Worm (Caenorhabditis elegans): ENCODE data around the gene Y48B6A.10.

Gene Y48B6A.10

ce11 chrII:14214109-14214508, at the start of gene Y48B6A.10:
Gene Y48B6A.10 (plus strand): TSS chrII:14214409.
- TF ChIP-seq hlh-11 (tag; optimal IDR thresholded peaks at IDR 0.05) (no peak), egl-27 (tag; optimal IDR thresholded peaks at IDR 0.05) (no peak), zip-11 (GFP tag; IDR thresholded peaks at IDR 0.05) (no peak), F49E8.2 (tag; optimal IDR thresholded peaks at IDR 0.05; ENCODE audit: borderline replicate concordance) (no peak), duxl-1 (tag; optimal IDR thresholded peaks at IDR 0.05; ENCODE audit: poor library complexity) (no peak), mes-2 (tag; optimal IDR thresholded peaks at IDR 0.05; ENCODE audit: poor library complexity, severe bottlenecking) (no peak), F37D6.2 (tag; optimal IDR thresholded peaks at IDR 0.05) (no peak), nhr-6 (tag; optimal IDR thresholded peaks at IDR 0.05) (no peak), mdl-1 (tag; optimal IDR thresholded peaks at IDR 0.05) (no peak), madf-9 (GFP tag; conservative IDR thresholded peaks at IDR 0.05) (no peak), nhr-111 (GFP tag; optimal IDR thresholded peaks at IDR 0.05) (no peak)

DNA sequence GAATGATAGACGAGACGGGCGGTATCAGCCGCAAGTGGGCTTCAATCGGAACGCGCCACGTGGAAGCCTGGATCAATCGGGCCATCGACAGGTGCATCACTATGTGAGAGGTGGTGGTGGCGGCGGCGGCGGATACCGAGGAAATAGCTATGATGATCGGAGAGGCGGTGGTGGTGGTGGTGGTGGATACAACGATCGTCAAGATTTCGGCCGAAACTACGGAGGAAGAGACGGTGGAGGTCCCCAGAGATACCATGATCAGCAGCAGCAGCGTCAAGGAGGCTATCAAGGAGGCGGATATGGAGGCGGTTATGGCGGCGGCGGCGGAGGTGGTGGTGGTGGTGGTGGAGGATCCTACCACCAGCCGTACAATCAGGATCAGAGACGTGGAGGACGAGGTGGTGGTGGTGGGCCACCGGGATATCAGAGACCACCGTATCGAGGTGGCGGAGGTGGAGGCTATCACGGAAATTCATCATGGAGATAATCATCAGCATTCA, 48.7 kb upstream of the Y48B6A.10 start:
- TF ChIP-seq egl-43 (GFP tag; IDR thresholded peaks at IDR 0.05) = 0 out of 2 replicates have a peak, but pooled peaks have one; percentile 36
- peak; percentile 23; the same call in 1 of the 2 replicates for TF ChIP-seq nhr-42 (GFP tag; IDR thresholded peaks at IDR 0.05)
- TF ChIP-seq set-16 (GFP tag; IDR thresholded peaks at IDR 0.05) = peak; percentile 91
- TF ChIP-seq unc-62 (GFP tag; optimal IDR thresholded peaks at IDR 0.05 in 1 of 2) = peak in 1 of 2 experiments; percentile 62
- TF ChIP-seq unc-62 (tag; optimal IDR thresholded peaks at IDR 0.05) = no peak
- no peak for TF ChIP-seq nhr-11 (tag; optimal IDR thresholded peaks at IDR 0.05)
- no peak for TF ChIP-seq duxl-1 (tag; optimal IDR thresholded peaks at IDR 0.05; ENCODE audit: poor library complexity)
- no peak for TF ChIP-seq ZK546.5 (tag; optimal IDR thresholded peaks at IDR 0.05)
- TF ChIP-seq unc-130 (GFP tag; optimal IDR thresholded peaks at IDR 0.05) = no peak

- no peak for TF ChIP-seq daf-8 (GFP tag; IDR thresholded peaks at IDR 0.05)
- peak; percentile 87 for TF ChIP-seq aha-1 (tag)
- TF ChIP-seq lin-29 (GFP tag; IDR thresholded peaks at IDR 0.05) = no peak
- TF ChIP-seq daf-16 (GFP tag; optimal IDR thresholded peaks at IDR 0.05) = no peak
- no peak for TF ChIP-seq daf-16 (tag; optimal IDR thresholded peaks at IDR 0.05)
Measured at ce11 chrII:14171558-14171957, 42.7 kb upstream of the Y48B6A.10 start, which contains the start of gene eat-2. Gene eat-2 (minus strand): TSS chrII:14171658.

DNA sequence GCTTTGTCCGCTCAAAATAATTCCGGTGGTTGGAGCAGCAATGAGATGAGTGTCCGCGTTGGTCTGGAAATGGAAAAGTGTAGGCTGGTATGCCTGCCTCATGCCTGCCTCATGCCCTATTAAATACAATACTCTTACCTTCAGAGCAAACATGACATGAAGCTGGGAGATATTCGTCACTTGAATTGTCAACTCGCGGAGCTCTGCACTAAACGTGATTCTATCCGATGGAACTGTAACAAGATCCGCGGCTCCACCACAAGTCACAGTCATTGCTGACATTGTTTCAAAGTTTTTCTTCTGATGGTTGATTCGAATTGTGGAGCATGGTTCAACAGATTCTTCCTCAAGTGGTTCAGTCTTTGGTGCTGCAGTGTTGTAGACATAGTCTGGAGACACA, 41.0 kb upstream of the Y48B6A.10 start:
- TF ChIP-seq unc-62 (GFP tag; optimal IDR thresholded peaks at IDR 0.05 in 1 of 2) (peak in 1 of 2 experiments; percentile 97), unc-62 (tag; optimal IDR thresholded peaks at IDR 0.05) (no peak), aha-1 (tag) (peak; percentile 95), unc-39 (tag; optimal IDR thresholded peaks at IDR 0.05) (no peak)

ce11 chrII:14175099-14175498, 39.1 kb upstream of the Y48B6A.10 start, which contains the start of gene Y48B6A.5:
Gene Y48B6A.5 (minus strand): TSS chrII:14175199.
- no peak for TF ChIP-seq nhr-11 (tag; optimal IDR thresholded peaks at IDR 0.05)
- no peak for TF ChIP-seq saeg-2 (GFP tag; IDR thresholded peaks at IDR 0.05)
- no peak for TF ChIP-seq dmd-6 (GFP tag; IDR thresholded peaks at IDR 0.05)
- no peak for TF ChIP-seq ceh-32 (tag; optimal IDR thresholded peaks at IDR 0.05; ENCODE audit: poor library complexity)
- no peak for TF ChIP-seq nhr-237 (tag; optimal IDR thresholded peaks at IDR 0.05)
- TF ChIP-seq daf-12 (tag; optimal IDR thresholded peaks at IDR 0.05) = no peak
- TF ChIP-seq egl-43 (GFP tag; IDR thresholded peaks at IDR 0.05) = no peak
- TF ChIP-seq aha-1 (tag) = no peak
- TF ChIP-seq dve-1 (tag; optimal IDR thresholded peaks at IDR 0.05; ENCODE audit: insufficient read depth) = no peak
- no peak for TF ChIP-seq dmd-8 (GFP tag; IDR thresholded peaks at IDR 0.05)
- TF ChIP-seq ztf-11 (tag; optimal IDR thresholded peaks at IDR 0.05) = no peak
- TF ChIP-seq lin-29 (GFP tag; IDR thresholded peaks at IDR 0.05) = no peak
- TF ChIP-seq pha-4 (GFP tag; IDR thresholded peaks at IDR 0.05) = no peak
- TF ChIP-seq pha-4 (tag; optimal IDR thresholded peaks at IDR 0.05) = no peak
- TF ChIP-seq zfp-3 (GFP tag; conservative IDR thresholded peaks at IDR 0.05) = no peak
- no peak for TF ChIP-seq nhr-77 (tag; optimal IDR thresholded peaks at IDR 0.05)
- no peak for TF ChIP-seq lsy-2 (tag; optimal IDR thresholded peaks at IDR 0.05)
- no peak for TF ChIP-seq attf-4 (tag; optimal IDR thresholded peaks at IDR 0.05)
- TF ChIP-seq Y105C5A.15 (GFP tag; IDR thresholded peaks at IDR 0.05) = no peak
- TF ChIP-seq T26A8.4 (GFP tag; IDR thresholded peaks at IDR 0.05) = no peak
- no peak for TF ChIP-seq egl-27 (tag; optimal IDR thresholded peaks at IDR 0.05)
